Worm (Caenorhabditis elegans): ENCODE data around the gene Y53F4B.10.

- TF ChIP-seq ceh-9 (tag; optimal IDR thresholded peaks at IDR 0.05) (no peak), ceh-6 (GFP tag; optimal IDR thresholded peaks at IDR 0.05) (no peak), odd-2 (tag; optimal IDR thresholded peaks at IDR 0.05) (no peak), ama-1 (optimal IDR thresholded peaks at IDR 0.05) (no peak), fkh-10 (GFP tag; optimal IDR thresholded peaks at IDR 0.05) (no peak), ceh-45 (GFP tag; IDR thresholded peaks at IDR 0.05) (no peak), rnt-1 (tag; optimal IDR thresholded peaks at IDR 0.05) (no peak), ceh-19 (GFP tag; optimal IDR thresholded peaks at IDR 0.05) (no peak), lim-6 (tag; optimal IDR thresholded peaks at IDR 0.05) (no peak), hlh-30 (tag; optimal IDR thresholded peaks at IDR 0.05; ENCODE audit: insufficient read depth) (no peak), nhr-11 (tag; optimal IDR thresholded peaks at IDR 0.05) (no peak), pqm-1 (tag; optimal IDR thresholded peaks at IDR 0.05) (no peak), ceh-14 (tag; optimal IDR thresholded peaks at IDR 0.05) (no peak)
Measured at ce11 chrII:15008481-15009057, 5.3 kb upstream of the Y53F4B.10 start.
